Fruit fly (Drosophila melanogaster) whole organism, embryonic: ENCODE results near the gene Max.
A peak's percentile ranks its signal among the peaks of the same experiment; 100 is the strongest.

Experiments used
- Abd-B ChIP-seq: fragments of 200-800 bp; sonication (Bioruptor generic); optimal IDR thresholded peaks from 2 replicates; lab custom pipeline; 2018; ENCODE audit warnings: missing biosample characterization, mild to moderate bottlenecking, missing genetic modification characterization, moderate library complexity
- B-H1 ChIP-seq: fragments of 200-800 bp; sonication (Bioruptor generic); IDR thresholded peaks from 3 replicates; pipeline ENCODE4 v1.3.6; 2022; ENCODE audit warnings: missing biosample characterization, missing genetic modification characterization
- Blimp-1 ChIP-seq: fragments of 200-800 bp; sonication (Bioruptor generic); optimal IDR thresholded peaks from 3 replicates; lab custom pipeline; 2018; ENCODE audit warnings: missing biosample characterization, missing genetic modification characterization, mild to moderate bottlenecking, moderate library complexity, missing genetic modification reagents
- CG10959 ChIP-seq: fragments of 200-800 bp; sonication (Bioruptor generic); IDR thresholded peaks from 2 replicates; pipeline ENCODE4 v1.3.6; 2022; ENCODE audit warnings: missing biosample characterization, missing genetic modification characterization
- CG12769 ChIP-seq: fragments of 200-800 bp; sonication (Bioruptor generic); optimal IDR thresholded peaks from 2 replicates; lab custom pipeline; 2019; ENCODE audit warnings: missing biosample characterization, mild to moderate bottlenecking, missing genetic modification characterization, moderate library complexity
- CG15011 ChIP-seq: fragments of 200-800 bp; sonication (Bioruptor generic); optimal IDR thresholded peaks from 3 replicates; lab custom pipeline; 2018; ENCODE audit warnings: missing biosample characterization, mild to moderate bottlenecking, missing genetic modification characterization
- CG17802 ChIP-seq: fragments of 200-800 bp; sonication (Bioruptor generic); optimal IDR thresholded peaks from 2 replicates; lab custom pipeline; 2018; ENCODE audit warnings: missing biosample characterization, mild to moderate bottlenecking, missing genetic modification characterization, moderate library complexity
- CG18619 ChIP-seq: fragments of 200-800 bp; sonication (Bioruptor generic); optimal IDR thresholded peaks from 3 replicates; lab custom pipeline; 2017; ENCODE audit warnings: missing biosample characterization, mild to moderate bottlenecking, missing genetic modification characterization
- CG2116 ChIP-seq: fragments of 200-800 bp; sonication (Bioruptor generic); optimal IDR thresholded peaks from 3 replicates; lab custom pipeline; 2018; ENCODE audit warnings: missing biosample characterization, mild to moderate bottlenecking, missing genetic modification characterization
- CG30020 ChIP-seq: fragments of 200-800 bp; optimal IDR thresholded peaks from 2 replicates; lab custom pipeline; 2019; ENCODE audit warnings: missing biosample characterization, mild to moderate bottlenecking, missing genetic modification characterization, moderate library complexity
- CG30431 ChIP-seq: fragments of 200-800 bp; sonication (Bioruptor generic); optimal IDR thresholded peaks from 2 replicates; lab custom pipeline; 2017; ENCODE audit warnings: missing biosample characterization, missing genetic modification characterization
- CG31365 ChIP-seq: fragments of 200-800 bp; sonication (Bioruptor generic); optimal IDR thresholded peaks from 2 replicates; lab custom pipeline; 2018; ENCODE audit warnings: missing biosample characterization, mild to moderate bottlenecking, missing genetic modification characterization
- CG31441 ChIP-seq: fragments of 200-800 bp; sonication (Bioruptor generic); IDR thresholded peaks from 2 replicates; pipeline ENCODE4 v1.3.6; 2022; ENCODE audit warnings: missing biosample characterization, missing genetic modification characterization
- CG33213 ChIP-seq: fragments of 200-800 bp; sonication (Bioruptor generic); optimal IDR thresholded peaks from 3 replicates; lab custom pipeline; 2016; ENCODE audit warnings: missing biosample characterization, missing genetic modification characterization
- CG4360 ChIP-seq: fragments of 200-800 bp; sonication (Bioruptor generic); IDR thresholded peaks from 2 replicates; pipeline ENCODE4 v1.3.6; 2022; ENCODE audit warnings: missing biosample characterization, missing genetic modification characterization
- CG6683 ChIP-seq: fragments of 200-800 bp; sonication (Bioruptor generic); optimal IDR thresholded peaks from 2 replicates; lab custom pipeline; 2017; ENCODE audit warnings: missing biosample characterization, mild to moderate bottlenecking, missing genetic modification characterization, missing genetic modification reagents
- CG7556 ChIP-seq: fragments of 200-800 bp; sonication (Bioruptor generic); optimal IDR thresholded peaks from 2 replicates; lab custom pipeline; 2017; ENCODE audit warnings: missing biosample characterization, mild to moderate bottlenecking, missing genetic modification characterization
- CG8290 ChIP-seq, 3 experiments: fragments of 200-800 bp; sonication (Bioruptor generic); optimal IDR thresholded peaks; 2 replicates each; lab custom pipeline; 2016 to 2019; ENCODE audit warnings: missing biosample characterization in 3 of 3, missing genetic modification characterization in 3 of 3, mild to moderate bottlenecking in 2 of 3, moderate library complexity in 1 of 3
- Dfd ChIP-seq, 2 experiments: fragments of >200 bp; optimal IDR thresholded peaks; 2 replicates each; lab custom pipeline; 2017; ENCODE audit warnings: missing biosample characterization in 2 of 2, missing genetic modification characterization in 2 of 2
- Dip2 ChIP-seq: fragments of 200-800 bp; sonication (Bioruptor generic); IDR thresholded peaks from 2 replicates; pipeline ENCODE4 v1.3.6; 2022; ENCODE audit warnings: missing biosample characterization, missing genetic modification characterization
- Dll ChIP-seq: fragments of 200-800 bp; sonication (Bioruptor generic); IDR thresholded peaks from 4 replicates; pipeline ENCODE4 v1.3.6; 2022; ENCODE audit warnings: missing biosample characterization, missing genetic modification characterization; ENCODE audit not compliant: partially characterized antibody
- Fer1 ChIP-seq: fragments of 200-800 bp; sonication (Bioruptor generic); optimal IDR thresholded peaks from 2 replicates; lab custom pipeline; 2017; ENCODE audit warnings: missing biosample characterization, mild to moderate bottlenecking, missing genetic modification characterization
- H15 ChIP-seq: fragments of 200-800 bp; sonication (Bioruptor generic); IDR thresholded peaks from 3 replicates; pipeline ENCODE4 v1.3.6; 2022; ENCODE audit warnings: missing biosample characterization, missing genetic modification characterization
- HmgD ChIP-seq: fragments of 200-800 bp; sonication (Bioruptor generic); optimal IDR thresholded peaks from 3 replicates; lab custom pipeline; 2016; ENCODE audit warnings: missing biosample characterization, missing genetic modification characterization
- HmgZ ChIP-seq: fragments of 200-800 bp; sonication (Bioruptor generic); optimal IDR thresholded peaks from 2 replicates; lab custom pipeline; 2018; ENCODE audit warnings: missing biosample characterization, mild to moderate bottlenecking, missing genetic modification characterization
- Hsf ChIP-seq: fragments of 200-800 bp; sonication (Bioruptor generic); optimal IDR thresholded peaks from 3 replicates; lab custom pipeline; 2016; ENCODE audit warnings: missing biosample characterization, missing genetic modification characterization
- Jarid2 ChIP-seq: fragments of 200-800 bp; sonication (Bioruptor generic); optimal IDR thresholded peaks from 3 replicates; lab custom pipeline; 2017; ENCODE audit warnings: mild to moderate bottlenecking, missing biosample characterization, missing genetic modification reagents, missing genetic modification characterization
- Lhr ChIP-seq: fragments of 200-800 bp; sonication (Bioruptor generic); optimal IDR thresholded peaks from 3 replicates; lab custom pipeline; 2017; ENCODE audit warnings: mild to moderate bottlenecking, missing biosample characterization, missing genetic modification reagents, missing genetic modification characterization
- MTF-1 ChIP-seq: fragments of 200-800 bp; sonication (Bioruptor generic); optimal IDR thresholded peaks from 2 replicates; lab custom pipeline; 2018; ENCODE audit warnings: missing biosample characterization, mild to moderate bottlenecking, missing genetic modification characterization, borderline replicate concordance
- Meics ChIP-seq: fragments of 200-800 bp; sonication (Bioruptor generic); optimal IDR thresholded peaks from 2 replicates; lab custom pipeline; 2017; ENCODE audit warnings: missing biosample characterization, mild to moderate bottlenecking, missing genetic modification characterization
- Myb ChIP-seq: fragments of 200-800 bp; sonication (Bioruptor generic); optimal IDR thresholded peaks from 2 replicates; lab custom pipeline; 2016; ENCODE audit warnings: missing biosample characterization, missing genetic modification characterization
- Neu2 ChIP-seq: fragments of 200-800 bp; sonication (Bioruptor generic); optimal IDR thresholded peaks from 3 replicates; lab custom pipeline; 2016; ENCODE audit warnings: missing biosample characterization, missing genetic modification characterization, borderline replicate concordance
- Six4 ChIP-seq: fragments of 200-800 bp; sonication (Bioruptor generic); optimal IDR thresholded peaks from 2 replicates; lab custom pipeline; 2016; ENCODE audit warnings: missing biosample characterization, missing genetic modification characterization
- Sox100B ChIP-seq: fragments of 200-800 bp; sonication (Bioruptor generic); optimal IDR thresholded peaks from 3 replicates; lab custom pipeline; 2018; ENCODE audit warnings: missing biosample characterization, mild to moderate bottlenecking, missing genetic modification characterization
- ac ChIP-seq: fragments of 200-800 bp; sonication (Bioruptor generic); optimal IDR thresholded peaks from 3 replicates; lab custom pipeline; 2017; ENCODE audit warnings: missing biosample characterization, mild to moderate bottlenecking, missing genetic modification characterization
- ara ChIP-seq: fragments of 200-800 bp; sonication (Bioruptor generic); IDR thresholded peaks from 2 replicates; pipeline ENCODE4 v1.3.6; 2022; ENCODE audit warnings: missing biosample characterization, missing genetic modification characterization
- ato ChIP-seq: fragments of 200-800 bp; sonication (Bioruptor generic); IDR thresholded peaks from 2 replicates; pipeline ENCODE4 v1.3.6; 2022; ENCODE audit warnings: missing biosample characterization, missing genetic modification characterization; ENCODE audit not compliant: partially characterized antibody
- bab2 ChIP-seq: fragments of 200-800 bp; sonication (Bioruptor generic); optimal IDR thresholded peaks from 2 replicates; lab custom pipeline; 2016; ENCODE audit warnings: missing biosample characterization, missing genetic modification characterization
- cad ChIP-seq: fragments of >200 bp; optimal IDR thresholded peaks from 2 replicates; lab custom pipeline; 2017; ENCODE audit warnings: missing biosample characterization, missing genetic modification characterization
- cas ChIP-seq: fragments of 200-800 bp; sonication (Bioruptor generic); IDR thresholded peaks from 2 replicates; pipeline ENCODE4 v1.3.6; 2022; ENCODE audit warnings: missing biosample characterization, missing genetic modification characterization
- crp ChIP-seq, 2 experiments: fragments of 200-800 bp; sonication (Bioruptor generic); optimal IDR thresholded peaks; 2 replicates in 1 of 2; 3 replicates in 1 of 2; lab custom pipeline; 2017; ENCODE audit warnings: missing biosample characterization in 2 of 2, missing genetic modification characterization in 2 of 2, mild to moderate bottlenecking in 1 of 2, moderate library complexity in 1 of 2
- en ChIP-seq: fragments of 200-800 bp; sonication (Bioruptor generic); optimal IDR thresholded peaks from 2 replicates; lab custom pipeline; 2016; ENCODE audit warnings: missing biosample characterization, missing genetic modification characterization
- gce ChIP-seq: fragments of 200-800 bp; sonication (Bioruptor generic); IDR thresholded peaks from 3 replicates; pipeline ENCODE4 v1.3.6; 2022; ENCODE audit warnings: missing biosample characterization, missing genetic modification characterization
- gfzf ChIP-seq: fragments of 200-800 bp; sonication (Bioruptor generic); optimal IDR thresholded peaks from 2 replicates; lab custom pipeline; 2016; ENCODE audit warnings: missing biosample characterization, mild to moderate bottlenecking, missing genetic modification characterization, moderate library complexity
- grn ChIP-seq: fragments of 200-800 bp; sonication (Bioruptor generic); optimal IDR thresholded peaks from 3 replicates; lab custom pipeline; 2017; ENCODE audit warnings: missing biosample characterization, missing genetic modification characterization
- jigr1 ChIP-seq: fragments of 200-800 bp; sonication (Bioruptor generic); IDR thresholded peaks from 3 replicates; pipeline ENCODE4 v1.3.6; 2022; ENCODE audit warnings: missing biosample characterization, missing genetic modification characterization
- kay ChIP-seq: fragments of 200-800 bp; sonication (Bioruptor generic); optimal IDR thresholded peaks from 2 replicates; lab custom pipeline; 2016; ENCODE audit warnings: missing biosample characterization, missing genetic modification characterization
- lov ChIP-seq, 2 experiments: fragments of 200-800 bp in 1 of 2; fragments of >200 bp in 1 of 2; sonication (Bioruptor generic) in 1 of 2; IDR thresholded peaks in 1 of 2; optimal IDR thresholded peaks in 1 of 2; 2 replicates in 1 of 2; 3 replicates in 1 of 2; pipeline versions ENCODE4 v1.3.6 to Lab custom; 2017 to 2022; ENCODE audit warnings: missing biosample characterization in 1 of 2, missing genetic modification characterization in 1 of 2
- odd ChIP-seq: fragments of 200-800 bp; sonication (Bioruptor generic); optimal IDR thresholded peaks from 2 replicates; lab custom pipeline; 2017; ENCODE audit warnings: missing biosample characterization, mild to moderate bottlenecking, missing genetic modification characterization
- phol ChIP-seq: fragments of 200-800 bp; sonication (Bioruptor generic); optimal IDR thresholded peaks from 3 replicates; lab custom pipeline; 2018; ENCODE audit warnings: missing biosample characterization, mild to moderate bottlenecking, missing genetic modification characterization, moderate library complexity

The Max gene

DNA sequence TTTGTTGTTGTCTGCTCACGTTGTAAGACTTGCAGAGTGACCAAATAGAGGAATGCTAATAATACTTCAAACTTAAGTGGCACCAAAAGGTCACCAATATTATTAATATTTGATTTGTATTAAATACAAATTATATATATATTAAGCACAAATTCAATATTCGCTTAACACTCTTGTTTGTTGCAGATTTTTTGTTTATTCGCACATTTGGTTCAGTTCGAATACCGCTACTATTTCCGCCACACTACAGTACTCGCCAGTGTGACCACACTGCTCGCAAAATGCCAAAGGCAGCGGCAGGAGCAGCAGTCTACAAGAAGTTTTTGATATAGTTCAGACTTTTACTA is at the start of gene Max (continued):
- TF ChIP-seq CG15011 (GFP tag; lab: Kevin White, UChicago) (no peak), CG4360 (GFP tag; lab: Robert Waterston, UW) (no peak), Sox100B (GFP tag; lab: Kevin White, UChicago) (no peak), CG8290 (GFP tag; optimal IDR thresholded peaks at IDR 0.05; lab: Kevin White, UChicago) (no peak), CG8290 (tag; optimal IDR thresholded peaks at IDR 0.05; lab: Kevin White, UChicago) (no peak), gfzf (peak; percentile 76), phol (tag; lab: Kevin White, UChicago) (peak; percentile 83), cas (no peak), Myb (GFP tag; lab: Kevin White, UChicago) (no peak), Dfd (GFP tag; optimal IDR thresholded peaks at IDR 0.05; lab: Kevin White, UChicago) (no peak), MTF-1 (peak; percentile 5), cad (no peak), HmgZ (tag; lab: Kevin White, UChicago) (peak; percentile 83), gce (GFP tag; lab: Robert Waterston, UW) (peak; percentile 68; the same call in 2 of the 3 replicates), CG6683 (GFP tag; lab: Kevin White, UChicago) (peak; percentile 26), ara (GFP tag; lab: Robert Waterston, UW) (peak; percentile 79), CG31365 (tag; lab: Kevin White, UChicago) (peak; percentile 23), Dll (GFP tag; lab: Robert Waterston, UW) (0 out of 4 replicates have a peak, but pooled peaks have one; percentile 39), jigr1 (no peak), ato (GFP tag; lab: Robert Waterston, UW) (no peak), crp (GFP tag; optimal IDR thresholded peaks at IDR 0.05; lab: Kevin White, UChicago) (peak in 1 of 2 experiments; percentile 31), CG2116 (peak; percentile 50), lov (optimal IDR thresholded peaks at IDR 0.05; lab: Kevin White, UChicago) (no peak), lov (GFP tag; IDR thresholded peaks at IDR 0.05; lab: Robert Waterston, UW) (0 out of 3 replicates have a peak, but pooled peaks have one; percentile 32), Hsf (GFP tag; lab: Kevin White, UChicago) (peak; percentile 54), Dip2 (no peak), Lhr (GFP tag; lab: Kevin White, UChicago) (peak; percentile 22), en (no peak), Six4 (GFP tag; lab: Kevin White, UChicago) (peak; percentile 43), grn (no peak), CG30431 (GFP tag; lab: Kevin White, UChicago) (peak; percentile 42), Meics (peak; percentile 71), odd (GFP tag; lab: Kevin White, UChicago) (peak; percentile 48), Jarid2 (GFP tag; lab: Kevin White, UChicago) (no peak), ac (no peak), CG18619 (no peak), CG30020 (peak; percentile 76), CG7556 (GFP tag; lab: Kevin White, UChicago) (peak; percentile 13), Blimp-1 (GFP tag; lab: Kevin White, UChicago) (peak; percentile 70), kay (GFP tag; lab: Kevin White, UChicago) (peak; percentile 20), CG17802 (tag; lab: Kevin White, UChicago) (peak; percentile 45), CG12769 (tag; lab: Kevin White, UChicago) (peak; percentile 84), B-H1 (GFP tag; lab: Robert Waterston, UW) (peak; percentile 63), bab2 (GFP tag; lab: Kevin White, UChicago) (peak; percentile 35), Neu2 (GFP tag; lab: Kevin White, UChicago) (no peak), Fer1 (peak; percentile 83), CG33213 (peak; percentile 15), CG10959 (no peak), CG31441 (peak; percentile 71), H15 (GFP tag; lab: Robert Waterston, UW) (peak; percentile 76), HmgD (GFP tag; lab: Kevin White, UChicago) (no peak), Abd-B (GFP tag; lab: Kevin White, UChicago) (peak; percentile 32)
